Fruit fly (Drosophila melanogaster) whole organism, adult: ENCODE data around the gene CG44038.

Experiments used
- CG11617 ChIP-seq: fragments of 200-800 bp; sonication (Bioruptor generic); optimal IDR thresholded peaks from 2 replicates; lab custom pipeline; 2017; ENCODE audit warnings: mild to moderate bottlenecking, missing biosample characterization, missing genetic modification reagents, missing genetic modification characterization
- CG12768 ChIP-seq: fragments of 200-800 bp; sonication (Bioruptor generic); optimal IDR thresholded peaks from 2 replicates; lab custom pipeline; 2017; ENCODE audit warnings: missing biosample characterization, missing genetic modification characterization, mild to moderate bottlenecking, moderate library complexity, missing genetic modification reagents
- CG14711 ChIP-seq: fragments of 200-800 bp; sonication (Bioruptor generic); optimal IDR thresholded peaks from 2 replicates; lab custom pipeline; 2018; ENCODE audit warnings: missing biosample characterization, mild to moderate bottlenecking, missing genetic modification characterization, moderate library complexity
- CG7101 ChIP-seq: fragments of 200-800 bp; sonication (Bioruptor generic); optimal IDR thresholded peaks from 2 replicates; lab custom pipeline; 2018; ENCODE audit warnings: missing biosample characterization, mild to moderate bottlenecking, missing genetic modification characterization, moderate library complexity
- Clk ChIP-seq: fragments of 200-800 bp; sonication (Bioruptor generic); optimal IDR thresholded peaks from 2 replicates; lab custom pipeline; 2017; ENCODE audit warnings: missing biosample characterization, missing genetic modification characterization
- Hr96 ChIP-seq: fragments of 200-800 bp; sonication (Bioruptor generic); optimal IDR thresholded peaks from 2 replicates; lab custom pipeline; 2016; ENCODE audit warnings: missing biosample characterization, missing genetic modification characterization
- Mnt ChIP-seq: fragments of 200-800 bp; sonication (Bioruptor generic); optimal IDR thresholded peaks from 2 replicates; lab custom pipeline; 2016; ENCODE audit warnings: missing biosample characterization, mild to moderate bottlenecking, missing genetic modification characterization
- bab1 ChIP-seq: fragments of 200-800 bp; sonication (Bioruptor generic); optimal IDR thresholded peaks from 3 replicates; lab custom pipeline; 2019; ENCODE audit warnings: missing biosample characterization, mild to moderate bottlenecking, missing genetic modification characterization, moderate library complexity
- kay ChIP-seq: fragments of 200-800 bp; sonication (Bioruptor generic); peaks from one replicate; lab custom pipeline; 2016; ENCODE audit warnings: missing biosample characterization, missing genetic modification characterization, borderline replicate concordance
- ovo ChIP-seq: fragments of 200-800 bp; sonication (Bioruptor generic); optimal IDR thresholded peaks from 2 replicates; lab custom pipeline; 2016; ENCODE audit warnings: missing biosample characterization, missing genetic modification characterization
- toe ChIP-seq: fragments of 200-800 bp; sonication (Bioruptor generic); optimal IDR thresholded peaks from 2 replicates; lab custom pipeline; 2016; ENCODE audit warnings: missing biosample characterization, missing genetic modification characterization

dm6 chr3R:12250204-12250603 is 10.6 kb upstream of the CG44038 start:
- no peak for TF ChIP-seq kay (GFP tag; lab: Kevin White, UChicago)
- TF ChIP-seq CG11617 (GFP tag; lab: Kevin White, UChicago) = no peak
- no peak for TF ChIP-seq ovo (GFP tag; lab: Kevin White, UChicago)
- no peak for TF ChIP-seq CG14711 (tag; lab: Kevin White, UChicago)
- no peak for TF ChIP-seq Hr96
- no peak for TF ChIP-seq CG7101 (tag; lab: Kevin White, UChicago)
- TF ChIP-seq Clk (GFP tag; lab: Kevin White, UChicago) = no peak
- TF ChIP-seq bab1 (GFP tag; lab: Kevin White, UChicago) = no peak
- no peak for TF ChIP-seq Mnt (GFP tag; lab: Kevin White, UChicago)
- no peak for TF ChIP-seq toe
- no peak for TF ChIP-seq CG12768 (GFP tag; lab: Kevin White, UChicago)
